Fruit fly (Drosophila melanogaster) whole organism, wandering third instar larva: ENCODE results near the gene CG9522.

Experiments used
- Abd-B ChIP-seq: fragments of >200 bp; optimal IDR thresholded peaks from 2 replicates; lab custom pipeline; 2017; ENCODE audit warnings: missing biosample characterization, missing genetic modification characterization
- CG32264 ChIP-seq: fragments of 200-800 bp; sonication (Bioruptor generic); optimal IDR thresholded peaks from 2 replicates; lab custom pipeline; 2016; ENCODE audit warnings: missing biosample characterization, missing genetic modification characterization
- CG9705 ChIP-seq: fragments of 200-800 bp; sonication (Bioruptor generic); optimal IDR thresholded peaks from 2 replicates; lab custom pipeline; 2018; ENCODE audit warnings: missing biosample characterization, mild to moderate bottlenecking, missing genetic modification characterization
- CrebA ChIP-seq: fragments of 200-800 bp; sonication (Bioruptor generic); optimal IDR thresholded peaks from 2 replicates; lab custom pipeline; 2016; ENCODE audit warnings: missing biosample characterization, mild to moderate bottlenecking, missing genetic modification characterization, borderline replicate concordance
- Dfd ChIP-seq: fragments of >200 bp; optimal IDR thresholded peaks from 2 replicates; lab custom pipeline; 2017; ENCODE audit warnings: missing biosample characterization, missing genetic modification characterization
- Dif ChIP-seq: fragments of 200-275, 200-300 bp; sonication (Bioruptor generic); optimal IDR thresholded peaks from 2 replicates; lab custom pipeline; 2018; ENCODE audit warnings: missing biosample characterization, missing genetic modification characterization; ENCODE audit not compliant: partially characterized antibody
- GATAd ChIP-seq: sonication (Bioruptor generic); optimal IDR thresholded peaks from 2 replicates; lab custom pipeline; 2016; ENCODE audit warnings: missing biosample characterization, missing genetic modification characterization
- HLH106 ChIP-seq: fragments of 200-800 bp; optimal IDR thresholded peaks from 3 replicates; lab custom pipeline; 2019; ENCODE audit warnings: missing biosample characterization, mild to moderate bottlenecking, missing genetic modification characterization, moderate library complexity
- Hnf4 ChIP-seq: fragments of 200-800 bp; sonication (Bioruptor generic); optimal IDR thresholded peaks from 2 replicates; lab custom pipeline; 2016; ENCODE audit warnings: missing biosample characterization, mild to moderate bottlenecking, missing genetic modification characterization
- Hr78 ChIP-seq: fragments of >200 bp; optimal IDR thresholded peaks from 2 replicates; lab custom pipeline; 2017; ENCODE audit warnings: missing biosample characterization, missing genetic modification characterization
- Jra ChIP-seq: sonication (Bioruptor generic); optimal IDR thresholded peaks from 2 replicates; lab custom pipeline; 2016; ENCODE audit warnings: missing biosample characterization, missing genetic modification characterization
- Mio ChIP-seq: sonication (Bioruptor generic); optimal IDR thresholded peaks from 2 replicates; lab custom pipeline; 2016; ENCODE audit warnings: missing biosample characterization, missing genetic modification characterization
- Myc ChIP-seq: fragments of >200 bp; optimal IDR thresholded peaks from 2 replicates; lab custom pipeline; 2017
- N ChIP-seq: fragments of >200 bp; optimal IDR thresholded peaks from 2 replicates; lab custom pipeline; 2018; ENCODE audit warnings: missing biosample characterization, missing external identifiers, missing genetic modification characterization
- OdsH ChIP-seq: fragments of 200-800 bp; sonication (Bioruptor generic); optimal IDR thresholded peaks from 2 replicates; lab custom pipeline; 2016; ENCODE audit warnings: missing biosample characterization, mild to moderate bottlenecking, missing genetic modification characterization
- Sp1 ChIP-seq: fragments of 200-800 bp; sonication (Bioruptor generic); optimal IDR thresholded peaks from 3 replicates; lab custom pipeline; 2019; ENCODE audit warnings: missing biosample characterization, mild to moderate bottlenecking, missing genetic modification characterization, moderate library complexity
- Vsx2 ChIP-seq: fragments of 200-300, 225-300 bp; sonication (Bioruptor generic); optimal IDR thresholded peaks from 2 replicates; lab custom pipeline; 2018; ENCODE audit warnings: missing biosample characterization, missing genetic modification characterization; ENCODE audit not compliant: partially characterized antibody
- br ChIP-seq: fragments of 200-800 bp; sonication (Bioruptor generic); optimal IDR thresholded peaks from 2 replicates; lab custom pipeline; 2016; ENCODE audit warnings: missing biosample characterization, missing genetic modification characterization
- brk ChIP-seq: fragments of 200-800 bp; sonication (Bioruptor generic); optimal IDR thresholded peaks from 2 replicates; lab custom pipeline; 2016; ENCODE audit warnings: missing biosample characterization, mild to moderate bottlenecking, missing genetic modification characterization
- dl ChIP-seq, 2 experiments: fragments of 175-275, 200-275 bp in 1 of 2; fragments of 200-275 bp in 1 of 2; sonication (Bioruptor generic); optimal IDR thresholded peaks; lab custom pipeline; 2018; ENCODE audit warnings: mild to moderate bottlenecking in 2 of 2, missing biosample characterization in 2 of 2, missing genetic modification characterization in 2 of 2, moderate library complexity in 2 of 2; ENCODE audit not compliant: partially characterized antibody in 2 of 2, insufficient read depth in 1 of 2
- dmrt93B ChIP-seq: fragments of 200-800 bp; sonication (Bioruptor generic); optimal IDR thresholded peaks from 2 replicates; lab custom pipeline; 2018; ENCODE audit warnings: missing biosample characterization, mild to moderate bottlenecking, missing genetic modification characterization
- dsf ChIP-seq: sonication (Bioruptor generic); optimal IDR thresholded peaks from 2 replicates; lab custom pipeline; 2016; ENCODE audit warnings: missing biosample characterization, missing genetic modification characterization, borderline replicate concordance
- ey ChIP-seq: fragments of 200-800 bp; sonication (Bioruptor generic); optimal IDR thresholded peaks from 2 replicates; lab custom pipeline; 2016; ENCODE audit warnings: missing biosample characterization, missing genetic modification characterization
- foxo ChIP-seq, 2 experiments: fragments of 200-800 bp; sonication (Bioruptor generic); optimal IDR thresholded peaks; 2 replicates in 1 of 2; 3 replicates in 1 of 2; lab custom pipeline; 2016 to 2017; ENCODE audit warnings: missing biosample characterization in 2 of 2, missing genetic modification characterization in 2 of 2
- fru ChIP-seq: fragments of 200-800 bp; sonication (Bioruptor generic); optimal IDR thresholded peaks from 3 replicates; lab custom pipeline; 2016; ENCODE audit warnings: missing biosample characterization, mild to moderate bottlenecking, missing genetic modification characterization
- h ChIP-seq: fragments of 200-800 bp; sonication (Bioruptor generic); optimal IDR thresholded peaks from 3 replicates; lab custom pipeline; 2016; ENCODE audit warnings: missing biosample characterization, mild to moderate bottlenecking, missing genetic modification characterization
- jim ChIP-seq: fragments of 175-275, 200-325 bp; sonication (Bioruptor generic); optimal IDR thresholded peaks from 2 replicates; lab custom pipeline; 2016; ENCODE audit warnings: missing biosample characterization, mild to moderate bottlenecking, missing genetic modification characterization
- lola ChIP-seq: fragments of >200 bp; optimal IDR thresholded peaks from 2 replicates; lab custom pipeline; 2017; ENCODE audit warnings: missing biosample characterization, missing genetic modification characterization
- pan ChIP-seq: fragments of >200 bp; optimal IDR thresholded peaks from 2 replicates; lab custom pipeline; 2017
- psq ChIP-seq: fragments of 200-800 bp; sonication (Bioruptor generic); optimal IDR thresholded peaks from 3 replicates; lab custom pipeline; 2017; ENCODE audit warnings: missing biosample characterization, mild to moderate bottlenecking, missing genetic modification characterization, moderate library complexity
- rgr ChIP-seq: fragments of 200-800 bp; sonication (Bioruptor generic); optimal IDR thresholded peaks from 3 replicates; lab custom pipeline; 2016; ENCODE audit warnings: missing biosample characterization, mild to moderate bottlenecking, missing genetic modification characterization
- sage ChIP-seq: fragments of 200-800 bp; sonication (Bioruptor generic); optimal IDR thresholded peaks from 2 replicates; lab custom pipeline; 2016; ENCODE audit warnings: missing biosample characterization, mild to moderate bottlenecking, missing genetic modification characterization
- sv ChIP-seq: fragments of 200-800 bp; sonication (Bioruptor generic); optimal IDR thresholded peaks from 3 replicates; lab custom pipeline; 2016; ENCODE audit warnings: missing biosample characterization, missing genetic modification characterization
- tai ChIP-seq: sonication (Bioruptor generic); optimal IDR thresholded peaks from 2 replicates; lab custom pipeline; 2016; ENCODE audit warnings: missing biosample characterization, missing genetic modification characterization
- woc ChIP-seq: sonication (Bioruptor generic); optimal IDR thresholded peaks from 2 replicates; lab custom pipeline; 2016; ENCODE audit warnings: missing biosample characterization, mild to moderate bottlenecking, missing genetic modification characterization

Gene CG9522

DNA sequence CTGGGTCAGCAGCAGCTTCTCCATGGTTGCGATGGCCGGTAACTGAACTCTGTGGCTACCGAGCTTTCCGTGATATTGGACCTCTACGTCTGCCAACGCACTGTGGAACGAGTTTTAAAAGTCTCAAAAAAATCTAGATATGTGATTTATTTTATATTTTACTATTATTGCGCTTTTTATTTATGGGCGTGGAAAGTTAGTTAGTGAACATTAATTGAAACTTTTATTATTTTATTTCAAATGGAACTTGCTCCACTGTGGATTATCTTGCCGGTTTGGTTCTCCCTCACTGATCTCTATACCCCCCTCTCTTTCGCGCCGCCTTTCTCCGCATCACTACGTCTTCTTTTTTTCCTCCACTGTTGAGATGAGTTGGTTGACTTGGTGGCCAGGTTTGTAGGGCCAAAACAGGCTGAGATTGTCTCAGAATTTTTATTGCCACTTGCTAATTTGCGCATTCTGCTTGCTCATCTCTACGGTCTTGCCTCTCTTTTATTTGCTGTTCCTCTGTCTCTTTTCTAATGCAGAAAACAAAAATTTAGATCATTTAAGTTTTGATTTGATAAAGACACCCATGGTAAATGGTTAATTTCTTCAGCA, at the start of gene CG9522:
CG9522 (minus strand) TSS at position 54 of the 600 bp plus-strand sequence.
- TF ChIP-seq OdsH (GFP tag; lab: Kevin White, UChicago) (peak; percentile 70), rgr (peak; percentile 68), dl (GFP tag; optimal IDR thresholded peaks at IDR 0.05; lab: Kevin White, UChicago; ENCODE audit: insufficient read depth in 1 of 2, partially characterized antibody in 2 of 2) (no peak), sage (GFP tag; lab: Kevin White, UChicago) (peak; percentile 2), sv (peak; percentile 55), fru (GFP tag; lab: Kevin White, UChicago) (peak; percentile 78), CG9705 (GFP tag; lab: Kevin White, UChicago) (peak; percentile 17), foxo (GFP tag; optimal IDR thresholded peaks at IDR 0.05; lab: Kevin White, UChicago) (peak in 1 of 2 experiments; percentile 76), h (GFP tag; lab: Kevin White, UChicago) (peak; percentile 82), GATAd (no peak), psq (GFP tag; lab: Kevin White, UChicago) (peak; percentile 57), dmrt93B (GFP tag; lab: Kevin White, UChicago) (peak; percentile 18), br (GFP tag; lab: Kevin White, UChicago) (peak; percentile 67), Vsx2 (GFP tag; lab: Kevin White, UChicago) (no peak), CrebA (GFP tag; lab: Kevin White, UChicago) (no peak), Jra (GFP tag; lab: Kevin White, UChicago) (no peak), tai (GFP tag; lab: Kevin White, UChicago) (peak; percentile 58), Sp1 (peak; percentile 60), jim (no peak), ey (GFP tag; lab: Kevin White, UChicago) (peak; percentile 73), brk (GFP tag; lab: Kevin White, UChicago) (peak; percentile 0), Myc (lab: Kevin White, UChicago) (no peak), lola (no peak), CG32264 (GFP tag; lab: Kevin White, UChicago) (peak; percentile 25), woc (peak; percentile 62), Hnf4 (peak; percentile 62), Dfd (no peak), Dif (GFP tag; lab: Kevin White, UChicago) (no peak), Abd-B (GFP tag; lab: Kevin White, UChicago) (no peak), Mio (GFP tag; lab: Kevin White, UChicago) (no peak), N (GFP tag; lab: Kevin White, UChicago) (no peak), HLH106 (tag; lab: Kevin White, UChicago) (peak; percentile 56), pan (lab: Kevin White, UChicago) (no peak), Hr78 (GFP tag; lab: Kevin White, UChicago) (no peak)

DNA sequence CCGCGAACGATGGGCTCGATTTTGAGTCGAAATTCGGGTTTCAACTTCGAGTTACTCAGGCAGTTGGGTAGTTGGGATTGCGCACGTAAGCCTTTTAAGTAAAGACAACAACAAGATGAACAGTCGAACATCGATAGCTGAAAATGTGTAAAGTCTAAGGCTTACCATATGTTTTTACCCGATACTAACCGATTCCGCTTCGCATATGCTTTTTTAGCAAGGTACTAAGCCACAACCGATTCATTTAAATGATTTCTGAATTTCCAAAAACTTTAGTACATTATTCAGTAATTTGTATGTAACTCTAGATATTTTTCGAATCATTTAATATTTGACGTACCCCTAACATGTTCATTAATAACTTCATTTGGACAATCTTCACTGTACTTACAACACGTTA, 49.0 kb upstream of the CG9522 start:
- TF ChIP-seq Hr78 (GFP tag; lab: Kevin White, UChicago) = no peak
- TF ChIP-seq Vsx2 (GFP tag; lab: Kevin White, UChicago) = no peak
- peak; percentile 1 for TF ChIP-seq psq (GFP tag; lab: Kevin White, UChicago)
- TF ChIP-seq Sp1 = peak; percentile 41
- TF ChIP-seq ey (GFP tag; lab: Kevin White, UChicago) = no peak
- peak; percentile 16 for TF ChIP-seq h (GFP tag; lab: Kevin White, UChicago)
- peak; percentile 13 for TF ChIP-seq dmrt93B (GFP tag; lab: Kevin White, UChicago)
- TF ChIP-seq HLH106 (tag; lab: Kevin White, UChicago) = no peak
- peak; percentile 61 for TF ChIP-seq fru (GFP tag; lab: Kevin White, UChicago)
- TF ChIP-seq dsf = no peak
- no peak for TF ChIP-seq Mio (GFP tag; lab: Kevin White, UChicago)

DNA sequence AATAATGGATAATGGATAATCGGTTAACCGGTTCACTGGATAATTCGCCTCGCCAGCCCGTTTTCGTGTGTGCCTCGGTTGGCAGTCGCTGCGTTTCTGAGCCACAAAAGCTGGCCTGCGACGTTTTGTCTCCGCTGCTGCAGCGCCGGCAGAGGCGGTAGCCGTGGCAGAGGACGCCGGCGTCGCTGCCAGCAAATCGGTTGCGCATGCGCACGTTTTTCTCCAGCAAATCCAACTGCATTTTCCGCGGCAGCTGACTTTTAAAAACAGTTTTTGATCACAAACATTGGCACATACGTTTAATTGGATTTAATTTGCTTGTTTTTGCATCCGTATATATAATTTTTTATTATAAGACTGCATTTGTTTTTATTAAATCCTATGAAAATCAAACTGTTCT, 48.2 kb upstream of the CG9522 start, which contains the start of gene CG9514:
CG9514 (minus strand) TSS at position 101 of the 400 bp plus-strand sequence.
- TF ChIP-seq foxo (GFP tag; optimal IDR thresholded peaks at IDR 0.05; lab: Kevin White, UChicago) (no peak), Abd-B (GFP tag; lab: Kevin White, UChicago) (no peak), rgr (no peak), dl (GFP tag; optimal IDR thresholded peaks at IDR 0.05; lab: Kevin White, UChicago; ENCODE audit: insufficient read depth in 1 of 2, partially characterized antibody in 2 of 2) (no peak), br (GFP tag; lab: Kevin White, UChicago) (no peak), Hr78 (GFP tag; lab: Kevin White, UChicago) (no peak), h (GFP tag; lab: Kevin White, UChicago) (no peak)
